Fruit fly (Drosophila melanogaster) whole organism, pupa: ENCODE data around the gene ND-24.
A peak's percentile ranks its signal among the peaks of the same experiment; 100 is the strongest.

Experiments
- CG10348 ChIP-seq: fragments of 200-800 bp; sonication (Bioruptor generic); IDR thresholded peaks from 2 replicates; pipeline ENCODE4 v1.3.6; 2022; ENCODE audit warnings: missing biosample characterization, missing genetic modification characterization
- CG12605 ChIP-seq: fragments of 200-800 bp; sonication (Bioruptor generic); IDR thresholded peaks from 2 replicates; pipeline ENCODE4 v1.3.6; 2022; ENCODE audit warnings: missing biosample characterization, missing genetic modification characterization
- CG13204 ChIP-seq: fragments of 200-800 bp; sonication (Bioruptor generic); optimal IDR thresholded peaks from 2 replicates; lab custom pipeline; 2018; ENCODE audit warnings: missing biosample characterization, mild to moderate bottlenecking, missing genetic modification characterization, moderate library complexity
- CG14655 ChIP-seq: fragments of 200-800 bp; sonication (Bioruptor generic); optimal IDR thresholded peaks from 3 replicates; lab custom pipeline; 2017; ENCODE audit warnings: mild to moderate bottlenecking, missing biosample characterization, missing genetic modification reagents, missing genetic modification characterization
- CG15710 ChIP-seq: fragments of 200-800 bp; sonication (Bioruptor generic); optimal IDR thresholded peaks from 2 replicates; lab custom pipeline; 2018; ENCODE audit warnings: missing biosample characterization, mild to moderate bottlenecking, missing genetic modification characterization, moderate library complexity
- CG17806 ChIP-seq: fragments of 200-800 bp; sonication (Bioruptor generic); optimal IDR thresholded peaks from 2 replicates; lab custom pipeline; 2018; ENCODE audit warnings: missing biosample characterization, mild to moderate bottlenecking, missing genetic modification characterization, moderate library complexity
- CG32121 ChIP-seq: fragments of 200-800 bp; sonication (Bioruptor generic); IDR thresholded peaks from 2 replicates; pipeline ENCODE4 v1.3.6; 2022; ENCODE audit warnings: missing biosample characterization, missing genetic modification characterization
- CG34367 ChIP-seq: fragments of 200-800 bp; sonication (Bioruptor generic); optimal IDR thresholded peaks from 2 replicates; lab custom pipeline; 2018; ENCODE audit warnings: missing biosample characterization, mild to moderate bottlenecking, missing genetic modification characterization
- CG4496 ChIP-seq: fragments of 200-800 bp; sonication (Bioruptor generic); IDR thresholded peaks from 3 replicates; pipeline ENCODE4 v1.3.6; 2022; ENCODE audit warnings: missing biosample characterization, missing genetic modification characterization
- CG8159 ChIP-seq: fragments of 200-800 bp; sonication (Bioruptor generic); optimal IDR thresholded peaks from 3 replicates; lab custom pipeline; 2018; ENCODE audit warnings: missing biosample characterization, mild to moderate bottlenecking, missing genetic modification characterization, moderate library complexity
- CG8301 ChIP-seq: fragments of 200-800 bp; sonication (Bioruptor generic); optimal IDR thresholded peaks from 2 replicates; lab custom pipeline; 2018; ENCODE audit warnings: missing biosample characterization, mild to moderate bottlenecking, missing genetic modification characterization
- CG9948 ChIP-seq: fragments of 200-800 bp; sonication (Bioruptor generic); optimal IDR thresholded peaks from 2 replicates; lab custom pipeline; 2018; ENCODE audit warnings: missing biosample characterization, mild to moderate bottlenecking, missing genetic modification characterization, moderate library complexity
- D1 ChIP-seq: fragments of 200-800 bp; sonication (Bioruptor generic); optimal IDR thresholded peaks from 2 replicates; lab custom pipeline; 2018; ENCODE audit warnings: missing biosample characterization, mild to moderate bottlenecking, missing genetic modification characterization, moderate library complexity
- EcR ChIP-seq: fragments of 200-800 bp; sonication (Bioruptor generic); optimal IDR thresholded peaks from 3 replicates; lab custom pipeline; 2019; ENCODE audit warnings: missing biosample characterization, missing genetic modification characterization, mild to moderate bottlenecking, moderate library complexity, missing genetic modification reagents
- Ets98B ChIP-seq: fragments of 200-800 bp; sonication (Bioruptor generic); IDR thresholded peaks from 2 replicates; pipeline ENCODE4 v1.3.6; 2022; ENCODE audit warnings: missing biosample characterization, missing genetic modification characterization
- Pif1A ChIP-seq: fragments of 200-800 bp; sonication (Bioruptor generic); optimal IDR thresholded peaks from 3 replicates; lab custom pipeline; 2016; ENCODE audit warnings: missing biosample characterization, missing genetic modification characterization
- Pif1B ChIP-seq: fragments of 200-800 bp; sonication (Bioruptor generic); optimal IDR thresholded peaks from 3 replicates; lab custom pipeline; 2016; ENCODE audit warnings: missing biosample characterization, missing genetic modification characterization
- Snoo ChIP-seq: fragments of 200-800 bp; sonication (Bioruptor generic); optimal IDR thresholded peaks from 3 replicates; lab custom pipeline; 2017; ENCODE audit warnings: missing biosample characterization, mild to moderate bottlenecking, missing genetic modification characterization, inconsistent platforms
- fd96Ca ChIP-seq: fragments of 200-800 bp; sonication (Bioruptor generic); IDR thresholded peaks from 3 replicates; pipeline ENCODE4 v1.3.6; 2022; ENCODE audit warnings: missing biosample characterization, missing genetic modification characterization
- gl ChIP-seq: fragments of 200-800 bp; sonication (Bioruptor generic); optimal IDR thresholded peaks from 2 replicates; lab custom pipeline; 2018; ENCODE audit warnings: missing biosample characterization, mild to moderate bottlenecking, missing genetic modification characterization
- rn ChIP-seq: fragments of 200-800 bp; sonication (Bioruptor generic); IDR thresholded peaks from 2 replicates; pipeline ENCODE4 v1.3.6; 2022; ENCODE audit warnings: missing biosample characterization, missing genetic modification characterization

Gene ND-24

DNA sequence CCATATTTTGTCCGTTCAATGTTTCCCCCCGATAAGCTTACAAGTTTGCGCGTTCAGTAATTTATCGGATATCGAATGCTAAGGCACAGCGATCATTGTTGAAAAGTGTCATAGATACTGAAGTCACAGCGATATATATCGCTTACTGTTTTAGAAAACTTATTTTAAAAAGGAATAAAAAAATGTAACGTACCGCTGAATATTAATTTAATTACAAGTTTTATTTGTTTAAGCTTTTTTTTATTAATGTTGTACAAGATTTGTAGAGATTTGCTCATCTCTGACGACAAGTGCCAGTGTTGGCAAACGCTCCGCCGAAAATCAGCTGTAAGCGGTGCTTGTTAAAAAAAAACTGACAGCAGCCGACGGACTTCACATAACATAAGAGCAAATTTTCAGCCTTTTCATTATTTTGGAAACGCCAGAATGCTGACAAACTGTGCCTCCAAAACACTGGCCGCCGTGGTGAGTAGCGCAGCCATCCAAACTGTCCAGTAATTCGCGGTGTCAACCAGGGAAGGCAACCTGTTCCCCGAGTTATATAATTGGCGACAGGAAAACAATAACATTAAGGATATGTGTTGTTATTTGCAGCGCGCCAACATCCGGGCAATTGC lies at the start of gene ND-24, which contains the start of gene corolla:
TSS of gene ND-24 (plus strand) at position 94 of the 617 bp plus-strand sequence.
TSS of gene corolla (minus strand) at position 52 of the 617 bp plus-strand sequence.
- TF ChIP-seq CG10348 (GFP tag; lab: Robert Waterston, UW) (no peak), CG14655 (GFP tag; lab: Kevin White, UChicago) (no peak), CG17806 (peak; percentile 57), Ets98B (GFP tag; lab: Robert Waterston, UW) (peak; percentile 77), Snoo (tag; lab: Kevin White, UChicago) (peak; percentile 38), CG9948 (tag; lab: Kevin White, UChicago) (peak; percentile 51), Pif1A (GFP tag; lab: Kevin White, UChicago) (no peak), CG8301 (tag; lab: Kevin White, UChicago) (peak; percentile 31), CG13204 (GFP tag; lab: Kevin White, UChicago) (no peak), CG34367 (tag; lab: Kevin White, UChicago) (peak; percentile 35), CG32121 (GFP tag; lab: Robert Waterston, UW) (peak; percentile 74), CG4496 (peak; percentile 88), D1 (tag; lab: Kevin White, UChicago) (no peak), gl (tag; lab: Kevin White, UChicago) (no peak), fd96Ca (GFP tag; lab: Robert Waterston, UW) (no peak; the same call in 2 of the 3 replicates), CG12605 (GFP tag; lab: Robert Waterston, UW) (peak; percentile 61), CG15710 (tag; lab: Kevin White, UChicago) (peak; percentile 60), Pif1B (GFP tag; lab: Kevin White, UChicago) (no peak), CG8159 (tag; lab: Kevin White, UChicago) (peak; percentile 43), rn (peak; percentile 66)

DNA sequence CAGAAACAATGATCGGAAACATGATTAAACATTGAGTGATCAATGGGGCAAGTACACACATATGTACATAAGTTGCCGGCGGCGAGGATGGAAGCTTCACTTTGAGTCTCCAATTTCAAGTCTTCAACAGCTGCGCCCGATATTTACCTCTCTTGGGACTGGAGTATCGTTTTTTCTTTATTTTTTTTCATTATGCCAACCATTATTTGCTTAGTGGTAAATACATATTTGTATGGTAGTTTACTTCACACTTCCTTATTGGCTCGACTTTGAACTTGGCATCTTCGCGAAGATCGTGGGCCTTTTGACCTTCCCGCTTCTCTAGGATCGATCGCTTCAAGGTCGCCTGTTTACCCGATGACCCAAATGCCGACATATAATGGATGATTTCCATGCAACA lies 49.2 kb upstream of the ND-24 start:
- no peak for TF ChIP-seq CG4496

DNA sequence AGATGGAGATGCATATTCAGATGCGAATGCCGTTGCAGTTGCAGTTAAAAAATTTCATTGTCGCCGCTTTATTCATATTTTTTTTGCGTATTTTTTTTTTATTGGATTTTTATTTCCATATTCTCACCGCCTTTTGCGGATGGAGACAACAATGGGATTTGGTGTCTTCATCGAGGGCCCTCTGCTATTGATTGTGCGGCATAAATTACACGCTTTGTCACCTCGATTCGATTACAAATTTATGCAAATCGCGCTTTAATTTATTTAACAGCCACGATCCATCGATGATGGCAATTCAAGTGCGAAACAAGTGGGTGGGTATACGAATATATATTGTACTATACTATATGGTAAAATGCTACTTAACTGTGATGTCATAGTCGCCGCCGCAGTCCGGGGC lies 48.2 kb upstream of the ND-24 start:
- TF ChIP-seq CG9948 (tag; lab: Kevin White, UChicago), result no peak
- TF ChIP-seq CG13204 (GFP tag; lab: Kevin White, UChicago), result no peak
- TF ChIP-seq CG8301 (tag; lab: Kevin White, UChicago), result no peak
- TF ChIP-seq, all 21 proteins: peak for 0

DNA sequence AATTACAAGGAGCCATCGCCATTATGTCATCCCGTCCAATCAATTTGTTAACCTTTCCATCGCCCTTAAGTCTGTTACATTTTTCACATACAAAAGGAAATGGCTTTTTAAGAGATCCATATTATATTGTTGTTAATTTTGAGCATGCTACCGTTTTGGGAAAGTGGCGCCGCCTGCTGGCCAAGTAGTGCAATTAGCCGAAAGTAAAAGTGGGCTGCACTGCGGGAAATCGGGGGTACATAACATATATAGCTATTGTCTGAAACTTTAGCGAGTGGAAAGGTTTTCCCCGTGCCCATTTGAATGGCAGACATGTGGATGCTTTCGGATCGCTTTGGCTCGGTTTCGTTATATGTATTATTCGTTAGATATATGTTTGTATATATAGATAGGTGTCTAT lies 46.0 kb upstream of the ND-24 start:
- TF ChIP-seq CG13204 (GFP tag; lab: Kevin White, UChicago) (no peak), EcR (no peak), CG8301 (tag; lab: Kevin White, UChicago) (no peak), CG12605 (GFP tag; lab: Robert Waterston, UW) (no peak), Ets98B (GFP tag; lab: Robert Waterston, UW) (no peak), Pif1A (GFP tag; lab: Kevin White, UChicago) (no peak), CG32121 (GFP tag; lab: Robert Waterston, UW) (no peak), fd96Ca (GFP tag; lab: Robert Waterston, UW) (no peak), CG17806 (no peak), CG15710 (tag; lab: Kevin White, UChicago) (no peak), Pif1B (GFP tag; lab: Kevin White, UChicago) (no peak), CG14655 (GFP tag; lab: Kevin White, UChicago) (no peak), CG34367 (tag; lab: Kevin White, UChicago) (no peak), rn (no peak), CG4496 (no peak), gl (tag; lab: Kevin White, UChicago) (no peak), CG9948 (tag; lab: Kevin White, UChicago) (no peak), CG10348 (GFP tag; lab: Robert Waterston, UW) (no peak)

DNA sequence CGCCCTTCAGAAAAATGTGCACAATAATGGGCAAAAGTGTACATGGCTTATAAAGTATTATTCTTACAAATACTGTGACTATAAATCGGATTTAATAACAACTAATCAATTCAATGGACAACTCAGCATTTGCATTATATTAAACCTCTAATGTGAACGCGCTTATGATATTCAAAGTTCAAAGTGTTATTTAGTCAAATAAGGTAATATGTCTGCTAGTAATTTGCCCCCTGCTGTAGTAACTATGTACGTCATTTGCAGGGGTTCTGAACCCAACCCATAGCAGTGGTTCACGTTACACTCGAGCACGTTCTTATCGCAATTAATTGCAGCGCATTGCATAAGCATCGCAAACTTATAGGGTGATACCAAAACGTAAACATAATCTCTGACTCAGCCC lies 43.8 kb upstream of the ND-24 start:
- TF ChIP-seq CG15710 (tag; lab: Kevin White, UChicago), result peak; percentile 25
- no peak for TF ChIP-seq D1 (tag; lab: Kevin White, UChicago)
- no peak for TF ChIP-seq CG12605 (GFP tag; lab: Robert Waterston, UW)
- TF ChIP-seq CG9948 (tag; lab: Kevin White, UChicago), result peak; percentile 28
- peak; percentile 1 for TF ChIP-seq CG34367 (tag; lab: Kevin White, UChicago)
- TF ChIP-seq Pif1A (GFP tag; lab: Kevin White, UChicago), result no peak
- TF ChIP-seq CG13204 (GFP tag; lab: Kevin White, UChicago), result no peak
- TF ChIP-seq Pif1B (GFP tag; lab: Kevin White, UChicago), result no peak
- TF ChIP-seq fd96Ca (GFP tag; lab: Robert Waterston, UW), result no peak
- TF ChIP-seq CG14655 (GFP tag; lab: Kevin White, UChicago), result peak; percentile 28
- TF ChIP-seq Snoo (tag; lab: Kevin White, UChicago), result no peak
- no peak for TF ChIP-seq CG32121 (GFP tag; lab: Robert Waterston, UW)
- TF ChIP-seq rn, result no peak
- no peak for TF ChIP-seq EcR
- no peak for TF ChIP-seq CG10348 (GFP tag; lab: Robert Waterston, UW)
- no peak for TF ChIP-seq gl (tag; lab: Kevin White, UChicago)
- no peak for TF ChIP-seq Ets98B (GFP tag; lab: Robert Waterston, UW)
- TF ChIP-seq CG8159 (tag; lab: Kevin White, UChicago), result no peak
- peak; percentile 33 for TF ChIP-seq CG17806
- peak; percentile 19 for TF ChIP-seq CG8301 (tag; lab: Kevin White, UChicago)
- TF ChIP-seq CG4496, result no peak

DNA sequence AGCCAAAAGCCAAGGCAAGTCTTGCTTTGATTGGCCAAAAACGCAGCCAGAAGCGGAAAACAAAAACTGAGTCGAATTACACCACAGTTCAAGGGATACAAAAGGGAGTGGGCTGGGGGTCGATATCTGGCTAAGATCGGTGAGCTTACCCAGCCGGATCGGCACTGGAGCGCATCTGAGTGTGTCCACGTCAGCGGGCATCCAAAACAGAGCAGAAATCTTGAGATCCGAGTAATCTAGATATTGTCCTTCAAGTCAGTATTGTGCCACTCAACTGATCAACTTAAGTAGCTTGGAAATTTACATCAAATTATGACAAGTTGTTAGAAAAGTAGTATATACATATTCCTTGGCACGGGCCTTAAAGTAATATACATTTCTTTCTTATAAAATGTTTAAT lies 43.3 kb upstream of the ND-24 start, which contains the start of gene CG12992:
TSS of gene CG12992 (plus strand) at position 301 of the 400 bp plus-strand sequence.
- no peak for TF ChIP-seq CG10348 (GFP tag; lab: Robert Waterston, UW)
- TF ChIP-seq CG34367 (tag; lab: Kevin White, UChicago), result no peak
- TF ChIP-seq Pif1B (GFP tag; lab: Kevin White, UChicago), result no peak
- TF ChIP-seq rn, result no peak
- no peak for TF ChIP-seq Ets98B (GFP tag; lab: Robert Waterston, UW)
- TF ChIP-seq CG8159 (tag; lab: Kevin White, UChicago), result no peak
- TF ChIP-seq CG14655 (GFP tag; lab: Kevin White, UChicago), result no peak
- no peak for TF ChIP-seq CG13204 (GFP tag; lab: Kevin White, UChicago)
- no peak for TF ChIP-seq CG12605 (GFP tag; lab: Robert Waterston, UW)
- TF ChIP-seq D1 (tag; lab: Kevin White, UChicago), result no peak
- no peak for TF ChIP-seq CG32121 (GFP tag; lab: Robert Waterston, UW)
- TF ChIP-seq CG17806, result no peak
- no peak for TF ChIP-seq CG9948 (tag; lab: Kevin White, UChicago)
- TF ChIP-seq Snoo (tag; lab: Kevin White, UChicago), result no peak
- no peak for TF ChIP-seq EcR
- no peak for TF ChIP-seq CG8301 (tag; lab: Kevin White, UChicago)
- TF ChIP-seq, all 21 proteins: peak for 0
